Worm (Caenorhabditis elegans): ENCODE measurements around the gene F55H2.5.
A peak's percentile ranks its signal among the peaks of the same experiment; 100 is the strongest.

F55H2.5 gene

DNA sequence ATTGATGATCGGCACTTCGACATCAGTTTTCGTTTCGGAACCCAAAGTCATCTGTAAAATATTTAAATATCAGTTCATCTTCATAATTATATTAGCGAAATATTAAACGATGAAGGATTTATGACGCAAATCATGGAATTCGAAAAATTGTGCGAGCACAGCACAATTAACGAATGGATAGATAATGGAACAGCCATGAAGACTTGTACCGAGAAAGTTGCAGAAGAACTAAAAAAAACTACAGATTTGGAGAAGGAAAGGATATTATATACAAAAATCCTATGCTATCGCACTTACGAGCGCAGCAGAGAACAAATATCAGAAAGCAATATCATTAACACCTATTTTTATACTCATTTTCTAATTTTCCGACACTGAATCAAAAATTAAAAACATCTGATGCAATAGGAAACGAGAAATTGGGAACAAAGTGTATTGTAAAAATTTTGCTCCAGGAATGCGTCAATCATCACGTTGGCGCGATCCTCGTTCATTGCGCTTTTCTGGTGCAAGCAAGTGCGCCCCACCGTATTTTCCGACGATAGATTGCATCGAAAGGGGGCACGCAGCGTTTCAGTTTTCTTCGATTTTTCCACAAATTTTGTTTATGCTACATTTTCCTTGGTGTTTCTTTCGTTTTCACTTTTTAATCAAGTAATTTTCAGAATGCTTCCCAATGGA, 10.3 kb downstream of the F55H2.5 start, which contains the start of the genes clu-1 and prp-40 (continued):
- TF ChIP-seq ceh-8 (GFP tag; optimal IDR thresholded peaks at IDR 0.05) (peak; percentile 79), nhr-84 (tag; optimal IDR thresholded peaks at IDR 0.05) (no peak), aha-1 (tag; optimal IDR thresholded peaks at IDR 0.05) (peak; percentile 40), snpc-4 (tag; optimal IDR thresholded peaks at IDR 0.05) (peak; percentile 78), fkh-10 (GFP tag; optimal IDR thresholded peaks at IDR 0.05) (peak; percentile 57), lin-13 (GFP tag; optimal IDR thresholded peaks at IDR 0.05) (peak; percentile 89), mab-9 (GFP tag; IDR thresholded peaks at IDR 0.05) (peak; percentile 76), mdl-1 (tag; optimal IDR thresholded peaks at IDR 0.05) (peak in 1 of 2 experiments; percentile 83), blmp-1 (tag; optimal IDR thresholded peaks at IDR 0.05) (no peak), grh-1 (GFP tag; IDR thresholded peaks at IDR 0.05) (peak; percentile 78), nhr-237 (tag; optimal IDR thresholded peaks at IDR 0.05) (peak; percentile 55), nhr-77 (tag; optimal IDR thresholded peaks at IDR 0.05) (peak; percentile 81), fkh-8 (tag; optimal IDR thresholded peaks at IDR 0.05) (peak; percentile 86), swsn-7 (tag; optimal IDR thresholded peaks at IDR 0.05) (peak; percentile 91), xbp-1 (tag; optimal IDR thresholded peaks at IDR 0.05) (peak; percentile 90), nhr-20 (tag; optimal IDR thresholded peaks at IDR 0.05) (peak; percentile 93), nhr-28 (tag; optimal IDR thresholded peaks at IDR 0.05) (no peak), hpl-2 (GFP tag; optimal IDR thresholded peaks at IDR 0.05) (peak; percentile 70), rnt-1 (tag; optimal IDR thresholded peaks at IDR 0.05) (peak; percentile 95), ets-5 (GFP tag; IDR thresholded peaks at IDR 0.05) (no peak), irx-1 (tag; optimal IDR thresholded peaks at IDR 0.05) (peak; percentile 77), pqm-1 (tag; optimal IDR thresholded peaks at IDR 0.05) (no peak), dsc-1 (tag; optimal IDR thresholded peaks at IDR 0.05) (peak; percentile 98), nhr-90 (tag; optimal IDR thresholded peaks at IDR 0.05; ENCODE audit: poor library complexity) (peak; percentile 86), tbx-2 (tag; optimal IDR thresholded peaks at IDR 0.05) (peak; percentile 92), hlh-4 (tag; optimal IDR thresholded peaks at IDR 0.05) (no peak), efl-3 (GFP tag; optimal IDR thresholded peaks at IDR 0.05) (no peak), nhr-85 (tag) (peak; percentile 94), efl-1 (optimal IDR thresholded peaks at IDR 0.05) (peak; percentile 88 to 89), efl-1 (GFP tag; optimal IDR thresholded peaks at IDR 0.05 in 1 of 2) (peak; percentile 82 to 98), mep-1 (tag; optimal IDR thresholded peaks at IDR 0.05) (peak; percentile 89), unc-30 (tag; optimal IDR thresholded peaks at IDR 0.05) (no peak), vab-15 (tag; optimal IDR thresholded peaks at IDR 0.05) (no peak), sup-37 (GFP tag; optimal IDR thresholded peaks at IDR 0.05) (peak; percentile 33), egl-13 (tag; optimal IDR thresholded peaks at IDR 0.05) (peak; percentile 71), C34B4.2 (tag; optimal IDR thresholded peaks at IDR 0.05) (no peak), isw-1 (GFP tag; IDR thresholded peaks at IDR 0.05) (peak; percentile 88), aly-2 (tag; optimal IDR thresholded peaks at IDR 0.05) (peak; percentile 83), C04F5.9 (tag; optimal IDR thresholded peaks at IDR 0.05) (peak; percentile 70), nhr-19 (GFP tag; conservative IDR thresholded peaks at IDR 0.05) (peak; percentile 89), zag-1 (tag; optimal IDR thresholded peaks at IDR 0.05) (no peak), lin-35 (GFP tag; optimal IDR thresholded peaks at IDR 0.05) (peak; percentile 90 to 93), ces-1 (GFP tag; optimal IDR thresholded peaks at IDR 0.05) (no peak), pax-3 (tag; optimal IDR thresholded peaks at IDR 0.05) (peak; percentile 58), nhr-11 (tag; optimal IDR thresholded peaks at IDR 0.05) (peak; percentile 43), hlh-17 (GFP tag; optimal IDR thresholded peaks at IDR 0.05; ENCODE audit: borderline replicate concordance) (no peak), nhr-12 (tag; optimal IDR thresholded peaks at IDR 0.05) (no peak), mef-2 (tag; optimal IDR thresholded peaks at IDR 0.05) (peak; percentile 71), nhr-47 (tag; optimal IDR thresholded peaks at IDR 0.05) (peak; percentile 93), fkh-4 (tag; optimal IDR thresholded peaks at IDR 0.05; ENCODE audit: borderline replicate concordance) (peak; percentile 77), ztf-4 (tag; optimal IDR thresholded peaks at IDR 0.05) (peak; percentile 83), unc-130 (tag; optimal IDR thresholded peaks at IDR 0.05) (peak; percentile 88), lir-3 (tag; optimal IDR thresholded peaks at IDR 0.05; ENCODE audit: poor library complexity) (peak; percentile 65)
